Worm (Caenorhabditis elegans): ENCODE measurements around the gene C17H12.2.
A peak's percentile ranks its signal among the peaks of the same experiment; 100 is the strongest.

C17H12.2 gene

ce11 chrIV:6839091-6839522, 48.8 kb upstream of the C17H12.2 start (continued):
- TF ChIP-seq pha-4 (tag; optimal IDR thresholded peaks at IDR 0.05) (peak; percentile 58), nhr-27 (tag; optimal IDR thresholded peaks at IDR 0.05) (no peak), F33H1.4 (GFP tag; IDR thresholded peaks at IDR 0.05) (no peak), lsy-27 (tag; optimal IDR thresholded peaks at IDR 0.05; ENCODE audit: borderline replicate concordance, insufficient read depth) (no peak), hmg-1.2 (GFP tag; IDR thresholded peaks at IDR 0.05) (peak; percentile 77), B0035.1 (tag; optimal IDR thresholded peaks at IDR 0.05) (no peak)

- no peak for TF ChIP-seq ekl-4 (GFP tag; IDR thresholded peaks at IDR 0.05)
- no peak for TF ChIP-seq hsf-1 (GFP tag; IDR thresholded peaks at IDR 0.05)
- no peak for TF ChIP-seq lsl-1 (GFP tag; optimal IDR thresholded peaks at IDR 0.05)
- TF ChIP-seq mxl-1 (tag; optimal IDR thresholded peaks at IDR 0.05), result no peak
- no peak for TF ChIP-seq F22D6.2 (tag; optimal IDR thresholded peaks at IDR 0.05)
Measured at ce11 chrIV:6836769-6837168, 46.5 kb upstream of the C17H12.2 start.

ce11 chrIV:6834705-6835104, 44.4 kb upstream of the C17H12.2 start:
- no peak for TF ChIP-seq aptf-3 (GFP tag; IDR thresholded peaks at IDR 0.05)
- TF ChIP-seq egrh-3 (GFP tag; IDR thresholded peaks at IDR 0.05), result no peak
- TF ChIP-seq ceh-27 (GFP tag; optimal IDR thresholded peaks at IDR 0.05), result no peak
- TF ChIP-seq unc-62 (GFP tag; optimal IDR thresholded peaks at IDR 0.05), result no peak
- no peak for TF ChIP-seq die-1 (tag; optimal IDR thresholded peaks at IDR 0.05)
- no peak for TF ChIP-seq sptf-2 (GFP tag; optimal IDR thresholded peaks at IDR 0.05)

- TF ChIP-seq F55B11.4 (tag; optimal IDR thresholded peaks at IDR 0.05; ENCODE audit: borderline replicate concordance, insufficient read depth) (no peak), chd-7 (tag; optimal IDR thresholded peaks at IDR 0.05) (no peak), ekl-4 (GFP tag; IDR thresholded peaks at IDR 0.05) (no peak), nhr-80 (tag; optimal IDR thresholded peaks at IDR 0.05) (no peak), K12H6.12 (tag; optimal IDR thresholded peaks at IDR 0.05) (no peak)
Measured at ce11 chrIV:6833617-6834016, 43.3 kb upstream of the C17H12.2 start.

- TF ChIP-seq lir-1 (GFP tag; conservative IDR thresholded peaks at IDR 0.05), result no peak
- no peak for TF ChIP-seq lsl-1 (GFP tag; optimal IDR thresholded peaks at IDR 0.05)
- no peak for TF ChIP-seq F57C9.4 (tag; optimal IDR thresholded peaks at IDR 0.05)
- no peak for TF ChIP-seq chd-7 (tag; optimal IDR thresholded peaks at IDR 0.05)
- TF ChIP-seq gei-17 (GFP tag; optimal IDR thresholded peaks at IDR 0.05), result no peak
- TF ChIP-seq nfyb-1 (GFP tag; IDR thresholded peaks at IDR 0.05), result no peak
- no peak for TF ChIP-seq ccch-3 (GFP tag; optimal IDR thresholded peaks at IDR 0.05)
- no peak for TF ChIP-seq ztf-6 (GFP tag; IDR thresholded peaks at IDR 0.05)
- TF ChIP-seq bed-2 (GFP tag; IDR thresholded peaks at IDR 0.05), result no peak
- no peak for TF ChIP-seq attf-5 (GFP tag; optimal IDR thresholded peaks at IDR 0.05)
- no peak for TF ChIP-seq ztf-18 (tag; optimal IDR thresholded peaks at IDR 0.05)
- no peak for TF ChIP-seq lin-35 (GFP tag; optimal IDR thresholded peaks at IDR 0.05)
- no peak for TF ChIP-seq ceh-79 (tag; optimal IDR thresholded peaks at IDR 0.05)
- no peak for TF ChIP-seq F55B11.4 (tag; optimal IDR thresholded peaks at IDR 0.05; ENCODE audit: borderline replicate concordance, insufficient read depth)
- no peak for TF ChIP-seq efl-1 (GFP tag; optimal IDR thresholded peaks at IDR 0.05)
- no peak for TF ChIP-seq ztf-22 (GFP tag; optimal IDR thresholded peaks at IDR 0.05)
- TF ChIP-seq F23B12.7 (tag; optimal IDR thresholded peaks at IDR 0.05; ENCODE audit: insufficient read depth), result no peak
- no peak for TF ChIP-seq ceh-27 (GFP tag; optimal IDR thresholded peaks at IDR 0.05)
- TF ChIP-seq somi-1 (GFP tag; optimal IDR thresholded peaks at IDR 0.05), result no peak
Measured at ce11 chrIV:6832194-6832593, 41.9 kb upstream of the C17H12.2 start.
